Fruit fly (Drosophila melanogaster) S2 (cell line): ENCODE measurements around the gene iPLA2-VIA.

Source experiments
- CG8478 ChIP-seq: fragments of >200 bp; optimal IDR thresholded peaks from 2 replicates; lab custom pipeline; 2018
- CTCF ChIP-seq, 2 experiments: fragments of >200 bp; optimal IDR thresholded peaks; 2 replicates each; lab custom pipeline; 2018

dm6 chr3L:9824226-9824625 lies 39.9 kb downstream of the iPLA2-VIA start:
- no peak for TF ChIP-seq CG8478 (lab: Kevin White, UChicago)
- peak in 1 of 2 experiments; percentile 5 for TF ChIP-seq CTCF (optimal IDR thresholded peaks at IDR 0.05; lab: Kevin White, UChicago)
